Fruit fly (Drosophila melanogaster) whole organism, embryonic: Measurements from ENCODE around the gene CG3434.

ENCODE experiments used
- Adf1 ChIP-seq: fragments of 200-800 bp; sonication (Bioruptor generic); IDR thresholded peaks from 2 replicates; pipeline ENCODE4 v1.3.6; 2022; ENCODE audit warnings: missing biosample characterization, missing genetic modification characterization
- Atf-2 ChIP-seq: fragments of 200-800 bp; sonication (Bioruptor generic); optimal IDR thresholded peaks from 2 replicates; lab custom pipeline; 2016; ENCODE audit warnings: missing biosample characterization, missing genetic modification characterization
- Awh ChIP-seq: fragments of 200-800 bp; sonication (Bioruptor generic); IDR thresholded peaks from 2 replicates; pipeline ENCODE4, ENCODE4 v1.3.6; 2022; ENCODE audit warnings: missing biosample characterization, missing genetic modification characterization
- B-H1 ChIP-seq: fragments of 200-800 bp; sonication (Bioruptor generic); IDR thresholded peaks from 3 replicates; pipeline ENCODE4 v1.3.6; 2022; ENCODE audit warnings: missing biosample characterization, missing genetic modification characterization
- B-H2 ChIP-seq: fragments of 200-800 bp; sonication (Bioruptor generic); optimal IDR thresholded peaks from 2 replicates; lab custom pipeline; 2018; ENCODE audit warnings: missing biosample characterization, mild to moderate bottlenecking, missing genetic modification characterization
- CG10274 ChIP-seq: fragments of 200-800 bp; sonication (Bioruptor generic); optimal IDR thresholded peaks from 3 replicates; lab custom pipeline; 2017; ENCODE audit warnings: missing biosample characterization, mild to moderate bottlenecking, missing genetic modification characterization
- CG10543 ChIP-seq: fragments of 200-800 bp; sonication (Bioruptor generic); optimal IDR thresholded peaks from 3 replicates; lab custom pipeline; 2017; ENCODE audit warnings: missing biosample characterization, mild to moderate bottlenecking, missing genetic modification characterization, moderate library complexity
- CG10565 ChIP-seq: fragments of 200-800 bp; sonication (Bioruptor generic); optimal IDR thresholded peaks from 3 replicates; lab custom pipeline; 2016; ENCODE audit warnings: missing biosample characterization, mild to moderate bottlenecking, missing genetic modification characterization
- CG10959 ChIP-seq: fragments of 200-800 bp; sonication (Bioruptor generic); IDR thresholded peaks from 2 replicates; pipeline ENCODE4 v1.3.6; 2022; ENCODE audit warnings: missing biosample characterization, missing genetic modification characterization
- CG12391 ChIP-seq: fragments of 200-800 bp; sonication (Bioruptor generic); optimal IDR thresholded peaks from 3 replicates; lab custom pipeline; 2018; ENCODE audit warnings: missing biosample characterization, mild to moderate bottlenecking, missing genetic modification characterization, moderate library complexity
- CG12744 ChIP-seq: fragments of 200-800 bp; sonication (Bioruptor generic); optimal IDR thresholded peaks from 2 replicates; lab custom pipeline; 2016; ENCODE audit warnings: missing biosample characterization, missing genetic modification characterization
- CG15479 ChIP-seq: fragments of 200-800 bp; sonication (Bioruptor generic); optimal IDR thresholded peaks from 3 replicates; lab custom pipeline; 2019; ENCODE audit warnings: missing biosample characterization, mild to moderate bottlenecking, missing genetic modification characterization, moderate library complexity
- CG15601 ChIP-seq: fragments of 200-800 bp; sonication (Bioruptor generic); optimal IDR thresholded peaks from 3 replicates; lab custom pipeline; 2019; ENCODE audit warnings: missing biosample characterization, mild to moderate bottlenecking, missing genetic modification characterization, moderate library complexity
- CG15696 ChIP-seq: fragments of 200-800 bp; sonication (Bioruptor generic); optimal IDR thresholded peaks from 2 replicates; lab custom pipeline; 2019; ENCODE audit warnings: missing biosample characterization, mild to moderate bottlenecking, missing genetic modification characterization, moderate library complexity
- CG1647 ChIP-seq: fragments of 200-800 bp; sonication (Bioruptor generic); optimal IDR thresholded peaks from 3 replicates; lab custom pipeline; 2016; ENCODE audit warnings: missing biosample characterization, missing genetic modification characterization
- CG18764 ChIP-seq: fragments of 200-800 bp; sonication (Bioruptor generic); optimal IDR thresholded peaks from 3 replicates; lab custom pipeline; 2016; ENCODE audit warnings: missing biosample characterization, missing genetic modification characterization
- CG3281 ChIP-seq: fragments of 200-800 bp; sonication (Bioruptor generic); optimal IDR thresholded peaks from 3 replicates; lab custom pipeline; 2017; ENCODE audit warnings: missing biosample characterization, mild to moderate bottlenecking, missing genetic modification characterization
- CG33213 ChIP-seq: fragments of 200-800 bp; sonication (Bioruptor generic); optimal IDR thresholded peaks from 3 replicates; lab custom pipeline; 2016; ENCODE audit warnings: missing biosample characterization, missing genetic modification characterization
- CG6813 ChIP-seq: fragments of 200-800 bp; sonication (Bioruptor generic); optimal IDR thresholded peaks from 2 replicates; lab custom pipeline; 2017; ENCODE audit warnings: missing biosample characterization, missing genetic modification characterization, mild to moderate bottlenecking, moderate library complexity, missing genetic modification reagents
- CG7987 ChIP-seq: fragments of 200-800 bp; sonication (Bioruptor generic); optimal IDR thresholded peaks from 2 replicates; lab custom pipeline; 2018; ENCODE audit warnings: missing biosample characterization, mild to moderate bottlenecking, missing genetic modification characterization, moderate library complexity
- CG8765 ChIP-seq: fragments of 200-800 bp; sonication (Bioruptor generic); IDR thresholded peaks from 2 replicates; pipeline ENCODE4 v1.3.6; 2022; ENCODE audit warnings: missing biosample characterization, missing genetic modification characterization
- Dek ChIP-seq: fragments of 200-800 bp; sonication (Bioruptor generic); optimal IDR thresholded peaks from 3 replicates; lab custom pipeline; 2019; ENCODE audit warnings: missing biosample characterization, mild to moderate bottlenecking, missing genetic modification characterization, moderate library complexity
- Dfd ChIP-seq, 2 experiments: fragments of >200 bp; optimal IDR thresholded peaks; 2 replicates each; lab custom pipeline; 2017; ENCODE audit warnings: missing biosample characterization in 2 of 2, missing genetic modification characterization in 2 of 2
- Eip74EF ChIP-seq, 2 experiments: fragments of 200-800 bp in 1 of 2; fragments of >200 bp in 1 of 2; sonication (Bioruptor generic) in 1 of 2; optimal IDR thresholded peaks; 2 replicates each; lab custom pipeline; 2017 to 2019; ENCODE audit warnings: missing biosample characterization in 2 of 2, missing genetic modification characterization in 2 of 2, mild to moderate bottlenecking in 1 of 2, moderate library complexity in 1 of 2
- HLH4C ChIP-seq: fragments of 200-800 bp; sonication (Bioruptor generic); IDR thresholded peaks from 3 replicates; pipeline ENCODE4 v1.3.6; 2022; ENCODE audit warnings: missing biosample characterization, missing genetic modification characterization; ENCODE audit not compliant: partially characterized antibody
- HLHmδ ChIP-seq: fragments of 200-800 bp; sonication (Bioruptor generic); optimal IDR thresholded peaks from 2 replicates; lab custom pipeline; 2018; ENCODE audit warnings: missing biosample characterization, mild to moderate bottlenecking, missing genetic modification characterization, moderate library complexity
- Lim3 ChIP-seq: fragments of 200-800 bp; sonication (Bioruptor generic); IDR thresholded peaks from 2 replicates; pipeline ENCODE4 v1.3.6; 2022; ENCODE audit warnings: missing biosample characterization, missing genetic modification characterization
- Mad ChIP-seq: fragments of 200-800 bp; sonication (Bioruptor generic); optimal IDR thresholded peaks from 2 replicates; lab custom pipeline; 2016; ENCODE audit warnings: missing biosample characterization, missing genetic modification characterization
- Nf-YC ChIP-seq: fragments of 200-800 bp; optimal IDR thresholded peaks from 3 replicates; lab custom pipeline; 2019; ENCODE audit warnings: missing biosample characterization, mild to moderate bottlenecking, missing genetic modification characterization, moderate library complexity
- NfI ChIP-seq: fragments of 200-800 bp; sonication (Bioruptor generic); optimal IDR thresholded peaks from 3 replicates; lab custom pipeline; 2018; ENCODE audit warnings: missing biosample characterization, mild to moderate bottlenecking, missing genetic modification characterization, moderate library complexity
- Poxn ChIP-seq: fragments of 200-800 bp; sonication (Bioruptor generic); IDR thresholded peaks from 2 replicates; pipeline ENCODE4 v1.3.6; 2022; ENCODE audit warnings: missing biosample characterization, missing genetic modification characterization
- Ssrp ChIP-seq: fragments of 200-800 bp; sonication (Bioruptor generic); optimal IDR thresholded peaks from 2 replicates; lab custom pipeline; 2018; ENCODE audit warnings: missing biosample characterization, mild to moderate bottlenecking, missing genetic modification characterization, moderate library complexity
- Stat92E ChIP-seq, 3 experiments: fragments of >200 bp in 2 of 3; fragments of 200-800 bp in 1 of 3; sonication (Bioruptor generic) in 1 of 3; optimal IDR thresholded peaks; 2 replicates each; lab custom pipeline; 2017 to 2019; ENCODE audit warnings: missing biosample characterization in 3 of 3, missing genetic modification characterization in 3 of 3, mild to moderate bottlenecking in 1 of 3, moderate library complexity in 1 of 3
- bbx ChIP-seq: fragments of 200-800 bp; sonication (Bioruptor generic); IDR thresholded peaks from 2 replicates; pipeline ENCODE4 v1.3.6; 2022; ENCODE audit warnings: missing biosample characterization, missing genetic modification characterization; ENCODE audit not compliant: partially characterized antibody
- cas ChIP-seq: fragments of 200-800 bp; sonication (Bioruptor generic); IDR thresholded peaks from 2 replicates; pipeline ENCODE4 v1.3.6; 2022; ENCODE audit warnings: missing biosample characterization, missing genetic modification characterization
- crc ChIP-seq: fragments of 200-800 bp; sonication (Bioruptor generic); optimal IDR thresholded peaks from 2 replicates; lab custom pipeline; 2016; ENCODE audit warnings: missing biosample characterization, missing genetic modification characterization
- danr ChIP-seq: fragments of 200-800 bp; sonication (Bioruptor generic); IDR thresholded peaks from 2 replicates; pipeline ENCODE4 v1.3.6; 2022; ENCODE audit warnings: missing biosample characterization, missing genetic modification characterization
- ems ChIP-seq: fragments of 200-800 bp; sonication (Bioruptor generic); optimal IDR thresholded peaks from 3 replicates; lab custom pipeline; 2016; ENCODE audit warnings: missing biosample characterization, missing genetic modification characterization
- jing ChIP-seq: fragments of 200-800 bp; sonication (Bioruptor generic); optimal IDR thresholded peaks from 2 replicates; lab custom pipeline; 2018; ENCODE audit warnings: missing biosample characterization, mild to moderate bottlenecking, missing genetic modification characterization
- klu ChIP-seq: fragments of 200-800 bp; sonication (Bioruptor generic); IDR thresholded peaks from 2 replicates; pipeline ENCODE4 v1.3.6; 2022; ENCODE audit warnings: missing biosample characterization, missing genetic modification characterization
- luna ChIP-seq: fragments of 200-800 bp; sonication (Bioruptor generic); optimal IDR thresholded peaks from 2 replicates; lab custom pipeline; 2016; ENCODE audit warnings: missing biosample characterization, missing genetic modification characterization
- otp ChIP-seq: fragments of 200-800 bp; sonication (Bioruptor generic); IDR thresholded peaks from 3 replicates; pipeline ENCODE4, ENCODE4 v1.3.6; 2022; ENCODE audit warnings: missing biosample characterization, missing genetic modification characterization
- p53 ChIP-seq: fragments of 200-800 bp; sonication (Bioruptor generic); optimal IDR thresholded peaks from 2 replicates; lab custom pipeline; 2016; ENCODE audit warnings: missing biosample characterization, missing genetic modification characterization
- peb ChIP-seq: fragments of 200-800 bp; sonication (Bioruptor generic); IDR thresholded peaks from 2 replicates; pipeline ENCODE4 v1.3.6; 2022; ENCODE audit warnings: missing biosample characterization, missing genetic modification characterization
- pita ChIP-seq: fragments of 200-800 bp; sonication (Bioruptor generic); optimal IDR thresholded peaks from 2 replicates; lab custom pipeline; 2017; ENCODE audit warnings: missing biosample characterization, mild to moderate bottlenecking, missing genetic modification characterization
- salm ChIP-seq: fragments of 200-800 bp; sonication (Bioruptor generic); optimal IDR thresholded peaks from 2 replicates; lab custom pipeline; 2018; ENCODE audit warnings: missing biosample characterization, mild to moderate bottlenecking, missing genetic modification characterization
- sens ChIP-seq: fragments of 200-800 bp; sonication (Bioruptor generic); peaks from one replicate; lab custom pipeline; 2016; ENCODE audit warnings: missing biosample characterization, missing genetic modification characterization
- shn ChIP-seq: fragments of 200-800 bp; sonication (Bioruptor generic); optimal IDR thresholded peaks from 3 replicates; lab custom pipeline; 2016; ENCODE audit warnings: missing biosample characterization, missing genetic modification characterization
- trh ChIP-seq: fragments of 200-800 bp; sonication (Bioruptor generic); optimal IDR thresholded peaks from 2 replicates; lab custom pipeline; 2016; ENCODE audit warnings: missing biosample characterization, missing genetic modification characterization

CG3434 gene

dm6 chr3L:9410754-9411423, 49.7 kb downstream of the CG3434 start, which contains the start of the genes CG4022 and Cpsf5 (continued):
- TF ChIP-seq CG12391 (tag; lab: Kevin White, UChicago) (peak; percentile 95), CG15601 (tag; lab: Kevin White, UChicago) (peak; percentile 86), trh (peak; percentile 65), Mad (GFP tag; lab: Kevin White, UChicago) (peak; percentile 85), p53 (GFP tag; lab: Kevin White, UChicago) (no peak), CG12744 (GFP tag; lab: Kevin White, UChicago) (peak; percentile 62), bbx (GFP tag; lab: Robert Waterston, UW) (no peak), Adf1 (GFP tag; lab: Robert Waterston, UW) (peak; percentile 61; the same call in 1 of the 2 replicates), CG10274 (GFP tag; lab: Kevin White, UChicago) (no peak), klu (GFP tag; lab: Robert Waterston, UW) (peak; percentile 77), salm (tag; lab: Kevin White, UChicago) (peak; percentile 43), Stat92E (GFP tag; optimal IDR thresholded peaks at IDR 0.05; lab: Kevin White, UChicago) (peak in 1 of 3 experiments; percentile 73), CG10565 (no peak), CG10543 (peak; percentile 92), Dek (tag; lab: Kevin White, UChicago) (peak; percentile 83), danr (GFP tag; lab: Robert Waterston, UW) (peak; percentile 52; the same call in 1 of the 2 replicates), Lim3 (GFP tag; lab: Robert Waterston, UW) (no peak), CG15696 (peak; percentile 85), jing (GFP tag; lab: Kevin White, UChicago) (peak; percentile 12), otp (GFP tag; lab: Robert Waterston, UW) (peak; percentile 74; the same call in 1 of the 3 replicates), Atf-2 (no peak), shn (GFP tag; lab: Kevin White, UChicago) (peak; percentile 44), luna (no peak), CG18764 (peak; percentile 63), CG1647 (GFP tag; lab: Kevin White, UChicago) (peak; percentile 53), Awh (peak; percentile 62; the same call in 1 of the 2 replicates), HLHmδ (GFP tag; lab: Kevin White, UChicago) (no peak), B-H1 (GFP tag; lab: Robert Waterston, UW) (peak; percentile 63; the same call in 2 of the 3 replicates), pita (GFP tag; lab: Kevin White, UChicago) (no peak), CG15479 (GFP tag; lab: Kevin White, UChicago) (peak; percentile 66), cas (GFP tag; lab: Robert Waterston, UW) (peak; percentile 74), Dfd (GFP tag; optimal IDR thresholded peaks at IDR 0.05; lab: Kevin White, UChicago) (no peak), Nf-YC (peak; percentile 79), HLH4C (GFP tag; lab: Robert Waterston, UW) (peak; percentile 41; the same call in 1 of the 3 replicates), CG3281 (GFP tag; lab: Kevin White, UChicago) (peak; percentile 79), CG10959 (GFP tag; lab: Robert Waterston, UW) (peak; percentile 70), peb (GFP tag; lab: Robert Waterston, UW) (peak; percentile 73), crc (no peak), Eip74EF (GFP tag; optimal IDR thresholded peaks at IDR 0.05; lab: Kevin White, UChicago) (peak in 1 of 2 experiments; percentile 36), ems (GFP tag; lab: Kevin White, UChicago) (peak; percentile 70), CG7987 (GFP tag; lab: Kevin White, UChicago) (no peak), sens (GFP tag; lab: Kevin White, UChicago) (peak; percentile 92), B-H2 (GFP tag; lab: Kevin White, UChicago) (peak; percentile 89), Poxn (peak; percentile 56; the same call in 1 of the 2 replicates), CG6813 (no peak), CG8765 (peak; percentile 66; the same call in 1 of the 2 replicates), Ssrp (tag; lab: Kevin White, UChicago) (peak; percentile 84), NfI (GFP tag; lab: Kevin White, UChicago) (peak; percentile 87), CG33213 (GFP tag; lab: Kevin White, UChicago) (peak; percentile 52)
